Fruit fly (Drosophila melanogaster): ENCODE measurements around the gene Ocho.
A peak's percentile ranks its signal among the peaks of the same experiment; 100 is the strongest.

Ocho gene

dm6 chr3L:14980038-14980437 lies 5.4 kb downstream of the Ocho start:
- TF ChIP-seq svp (GFP tag) (peak; percentile 36), Smox (GFP tag; optimal IDR thresholded peaks at IDR 0.05) (no peak), CG3919 (GFP tag; optimal IDR thresholded peaks at IDR 0.05) (no peak), CG1621 (tag; optimal IDR thresholded peaks at IDR 0.05) (no peak), CG6276 (GFP tag; optimal IDR thresholded peaks at IDR 0.05) (no peak), topi (GFP tag; optimal IDR thresholded peaks at IDR 0.05) (no peak)

dm6 chr3L:14982675-14983084 lies 8.0 kb downstream of the Ocho start, which contains the start of gene CG5114:
Gene CG5114 (plus strand): TSS chr3L:14982835.
- TF ChIP-seq Sox14 (GFP tag; optimal IDR thresholded peaks at IDR 0.05) (peak; percentile 40), Sox102F (GFP tag; optimal IDR thresholded peaks at IDR 0.05) (no peak), CG3919 (GFP tag; optimal IDR thresholded peaks at IDR 0.05) (peak; percentile 18), cyc (GFP tag; optimal IDR thresholded peaks at IDR 0.05) (peak; percentile 23), lz (GFP tag; optimal IDR thresholded peaks at IDR 0.05) (peak; percentile 38), Smox (GFP tag; optimal IDR thresholded peaks at IDR 0.05) (no peak), CG15336 (GFP tag; IDR thresholded peaks at IDR 0.05) (no peak), Ets21C (GFP tag; optimal IDR thresholded peaks at IDR 0.05) (no peak), salr (GFP tag; optimal IDR thresholded peaks at IDR 0.05) (no peak), achi (GFP tag; optimal IDR thresholded peaks at IDR 0.05) (no peak), pdm3 (GFP tag; optimal IDR thresholded peaks at IDR 0.05) (peak; percentile 22), esn (GFP tag; optimal IDR thresholded peaks at IDR 0.05) (peak; percentile 21), topi (GFP tag; optimal IDR thresholded peaks at IDR 0.05) (peak; percentile 22), Hr39 (GFP tag; optimal IDR thresholded peaks at IDR 0.05) (peak; percentile 3), CG31627 (GFP tag; optimal IDR thresholded peaks at IDR 0.05) (peak; percentile 29), CG3032 (tag; optimal IDR thresholded peaks at IDR 0.05) (peak; percentile 5)

dm6 chr3L:14984521-14985150 lies 10.0 kb downstream of the Ocho start, which contains the start of gene mnd:
Gene mnd (plus strand): TSS chr3L:14985100.
- TF ChIP-seq lz (GFP tag; optimal IDR thresholded peaks at IDR 0.05) (peak; percentile 10), spab (GFP tag; optimal IDR thresholded peaks at IDR 0.05) (peak; percentile 57), dsx (GFP tag; optimal IDR thresholded peaks at IDR 0.05; ENCODE audit: poor library complexity, severe bottlenecking) (peak; percentile 80), Hr4 (GFP tag; optimal IDR thresholded peaks at IDR 0.05) (peak; percentile 91), Eip75B (GFP tag; optimal IDR thresholded peaks at IDR 0.05) (peak; percentile 68), CG10631 (GFP tag; optimal IDR thresholded peaks at IDR 0.05) (peak; percentile 68), CG10669 (GFP tag; optimal IDR thresholded peaks at IDR 0.05) (peak; percentile 65), cyc (GFP tag; optimal IDR thresholded peaks at IDR 0.05) (peak; percentile 39), CG1621 (tag; optimal IDR thresholded peaks at IDR 0.05) (peak; percentile 50), pdm3 (GFP tag; optimal IDR thresholded peaks at IDR 0.05) (peak; percentile 78), topi (GFP tag; optimal IDR thresholded peaks at IDR 0.05) (peak; percentile 51), dac (GFP tag; optimal IDR thresholded peaks at IDR 0.05) (no peak), CG3032 (tag; optimal IDR thresholded peaks at IDR 0.05) (peak; percentile 63), Ets96B (tag; optimal IDR thresholded peaks at IDR 0.05) (peak; percentile 89), CG6276 (GFP tag; optimal IDR thresholded peaks at IDR 0.05) (peak; percentile 88), Sox102F (GFP tag; optimal IDR thresholded peaks at IDR 0.05) (peak; percentile 39), Eip93F (GFP tag; optimal IDR thresholded peaks at IDR 0.05) (no peak), Blimp-1 (GFP tag; optimal IDR thresholded peaks at IDR 0.05) (no peak), CG7368 (GFP tag; optimal IDR thresholded peaks at IDR 0.05) (peak; percentile 67), CG11902 (GFP tag; optimal IDR thresholded peaks at IDR 0.05) (peak; percentile 15), CG34406 (GFP tag; optimal IDR thresholded peaks at IDR 0.05) (peak; percentile 50), ss (GFP tag; optimal IDR thresholded peaks at IDR 0.05) (peak; percentile 26 to 56), net (GFP tag; optimal IDR thresholded peaks at IDR 0.05) (peak; percentile 81), CG11762 (GFP tag; optimal IDR thresholded peaks at IDR 0.05; ENCODE audit: insufficient read depth) (peak; percentile 65), Hr39 (GFP tag; optimal IDR thresholded peaks at IDR 0.05) (no peak), CG8319 (GFP tag; optimal IDR thresholded peaks at IDR 0.05) (peak; percentile 12), CG4318 (GFP tag; optimal IDR thresholded peaks at IDR 0.05) (peak; percentile 60), CG6808 (GFP tag; optimal IDR thresholded peaks at IDR 0.05) (peak; percentile 57), CG8119 (GFP tag; IDR thresholded peaks at IDR 0.05) (peak; percentile 93), CG32006 (GFP tag; optimal IDR thresholded peaks at IDR 0.05) (peak; percentile 84), achi (GFP tag; optimal IDR thresholded peaks at IDR 0.05) (peak; percentile 79), fkh (GFP tag; optimal IDR thresholded peaks at IDR 0.05) (no peak), salr (GFP tag; optimal IDR thresholded peaks at IDR 0.05) (peak; percentile 10 to 84), CG16779 (tag; optimal IDR thresholded peaks at IDR 0.05) (peak; percentile 54), esn (GFP tag; optimal IDR thresholded peaks at IDR 0.05) (peak; percentile 52), eg (GFP tag; IDR thresholded peaks at IDR 0.05) (peak; percentile 96), acj6 (GFP tag; optimal IDR thresholded peaks at IDR 0.05) (peak; percentile 76), CG15336 (GFP tag; IDR thresholded peaks at IDR 0.05) (peak; percentile 95)

All from whole organism, prepupa.